Worm (Caenorhabditis elegans): ENCODE data around the gene F48F7.5.

F48F7.5 gene

DNA sequence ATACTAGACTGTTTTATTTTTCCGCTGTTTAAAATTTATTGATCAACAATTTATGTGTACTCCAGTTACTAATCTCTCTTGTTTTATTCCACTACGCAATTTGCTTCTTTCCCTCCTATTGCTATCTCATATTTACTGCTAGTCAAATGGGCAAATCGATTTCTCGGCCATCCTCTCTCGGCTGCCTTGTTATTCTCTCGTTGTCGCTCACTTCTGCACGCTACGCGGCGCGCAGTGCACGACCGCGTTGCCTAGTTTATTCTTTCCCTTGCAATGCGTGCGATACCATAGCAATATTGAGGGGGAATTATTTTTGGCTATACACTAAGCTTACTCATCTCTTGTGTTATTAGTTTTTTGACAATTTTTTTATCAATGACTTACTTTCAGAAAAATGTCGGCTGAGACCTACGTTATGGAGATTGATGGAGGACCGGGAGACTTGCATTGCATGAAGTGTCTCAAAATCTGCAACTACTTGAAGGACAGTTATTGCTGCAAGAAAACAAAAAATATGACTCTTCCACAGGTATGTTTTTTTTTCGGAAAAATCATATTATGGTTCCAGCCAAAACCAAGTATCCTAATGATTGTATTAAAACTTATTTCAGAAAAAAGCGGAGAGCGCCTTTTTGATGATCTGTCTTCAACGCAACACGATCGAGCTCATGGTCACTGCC lies 2.1 kb downstream of the F48F7.5 start, which contains the start of gene F48F7.6:
Gene F48F7.6, plus strand, starts transcription at position 391 of the 680 bp plus-strand sequence.
- TF ChIP-seq lin-14 (GFP tag; optimal IDR thresholded peaks at IDR 0.05) (peak; percentile 53), skn-1 (tag; optimal IDR thresholded peaks at IDR 0.05) (peak; percentile 38), alr-1 (tag; optimal IDR thresholded peaks at IDR 0.05; ENCODE audit: borderline replicate concordance) (no peak), aly-2 (tag; optimal IDR thresholded peaks at IDR 0.05) (peak; percentile 6), nhr-20 (tag; optimal IDR thresholded peaks at IDR 0.05) (peak; percentile 55), rnt-1 (tag; optimal IDR thresholded peaks at IDR 0.05) (peak; percentile 3), blmp-1 (tag; optimal IDR thresholded peaks at IDR 0.05) (peak; percentile 55), ceh-88 (GFP tag; IDR thresholded peaks at IDR 0.05) (no peak), tlp-1 (tag; optimal IDR thresholded peaks at IDR 0.05) (no peak), C16A3.4 (tag; optimal IDR thresholded peaks at IDR 0.05) (peak; percentile 40), snu-23 (GFP tag; optimal IDR thresholded peaks at IDR 0.05) (peak; percentile 59), dpl-1 (GFP tag; optimal IDR thresholded peaks at IDR 0.05) (peak in 1 of 3 experiments; percentile 7), mdl-1 (tag; optimal IDR thresholded peaks at IDR 0.05) (peak in 1 of 2 experiments; percentile 46), ceh-82 (tag; optimal IDR thresholded peaks at IDR 0.05) (peak in 1 of 3 experiments; percentile 45), zag-1 (tag; optimal IDR thresholded peaks at IDR 0.05) (no peak), ces-1 (GFP tag; optimal IDR thresholded peaks at IDR 0.05) (no peak), fos-1 (tag; optimal IDR thresholded peaks at IDR 0.05) (peak; percentile 27), tbx-2 (tag; optimal IDR thresholded peaks at IDR 0.05) (peak; percentile 46), xbp-1 (tag; optimal IDR thresholded peaks at IDR 0.05) (peak; percentile 11), nhr-84 (tag; optimal IDR thresholded peaks at IDR 0.05) (no peak), nhr-47 (tag; optimal IDR thresholded peaks at IDR 0.05) (peak; percentile 59), jun-1 (tag; optimal IDR thresholded peaks at IDR 0.05) (peak; percentile 5), elt-3 (tag; optimal IDR thresholded peaks at IDR 0.05) (peak in 1 of 6 experiments; percentile 11), swsn-7 (tag; optimal IDR thresholded peaks at IDR 0.05) (peak; percentile 26), efl-1 (optimal IDR thresholded peaks at IDR 0.05) (peak in 1 of 2 experiments; percentile 12), efl-1 (GFP tag; optimal IDR thresholded peaks at IDR 0.05 in 1 of 2) (no peak), nhr-19 (GFP tag; conservative IDR thresholded peaks at IDR 0.05) (peak; percentile 22; the same call in 1 of the 2 replicates), lsy-2 (tag; optimal IDR thresholded peaks at IDR 0.05) (peak in 1 of 2 experiments; percentile 62), lin-15B (tag; optimal IDR thresholded peaks at IDR 0.05) (peak; percentile 19), ama-1 (optimal IDR thresholded peaks at IDR 0.05) (no peak), nhr-71 (tag; optimal IDR thresholded peaks at IDR 0.05) (peak; percentile 54), dsc-1 (tag; optimal IDR thresholded peaks at IDR 0.05) (peak; percentile 55), lin-35 (GFP tag; optimal IDR thresholded peaks at IDR 0.05) (peak; percentile 37 to 62), mep-1 (tag; optimal IDR thresholded peaks at IDR 0.05) (peak; percentile 39)

- TF ChIP-seq elt-2 (tag; optimal IDR thresholded peaks at IDR 0.05): peak; percentile 46
Observed at ce11 chrX:13980417-13980816, 5.0 kb downstream of the F48F7.5 start, which contains the start of gene arrd-24. TSS of gene arrd-24 (minus strand) at chrX:13980517.

ce11 chrX:13986307-13986706 lies 10.9 kb downstream of the F48F7.5 start, which contains the start of gene irld-24:
TSS of gene irld-24 (plus strand) at chrX:13986607.
- no peak for TF ChIP-seq dpl-1 (GFP tag; optimal IDR thresholded peaks at IDR 0.05)
- no peak for TF ChIP-seq egl-27 (tag; optimal IDR thresholded peaks at IDR 0.05)
- no peak for TF ChIP-seq nhr-47 (tag; optimal IDR thresholded peaks at IDR 0.05)
- no peak for TF ChIP-seq vab-15 (tag; optimal IDR thresholded peaks at IDR 0.05)
- TF ChIP-seq irx-1 (tag; optimal IDR thresholded peaks at IDR 0.05): no peak
- TF ChIP-seq unc-30 (tag; optimal IDR thresholded peaks at IDR 0.05): no peak

Measured in whole organism, L1 larva.